Worm (Caenorhabditis elegans): ENCODE results near the gene ctsa-3.2.
"Not testable (repeated sequence)": the region's sequence is repeated elsewhere in the genome, so short reads cannot be mapped to it uniquely, and the experiment has no call there.

DNA sequence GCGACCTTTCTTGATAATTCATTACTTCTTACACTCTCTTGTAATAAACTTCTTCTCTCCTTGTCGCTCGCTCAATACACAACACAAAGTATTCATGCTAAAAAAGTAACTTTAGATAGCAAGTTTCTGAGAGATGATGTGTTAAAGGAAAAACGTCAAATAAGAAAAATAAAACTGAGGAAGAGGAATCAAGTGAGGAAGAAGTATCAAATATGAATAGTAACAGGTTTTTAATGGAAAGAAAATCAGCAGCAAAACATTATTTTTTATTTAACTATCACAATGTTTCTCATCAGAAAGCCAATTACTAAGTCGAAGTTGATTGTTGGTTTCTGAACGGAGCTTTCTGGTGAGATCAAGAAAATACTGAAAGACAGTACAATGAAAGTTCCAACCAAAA lies 8.6 kb upstream of the ctsa-3.2 start, which contains the start of gene chil-1:
- TF ChIP-seq nhr-237 (tag; optimal IDR thresholded peaks at IDR 0.05); unc-62 (GFP tag; optimal IDR thresholded peaks at IDR 0.05 in 1 of 2); unc-62 (tag; optimal IDR thresholded peaks at IDR 0.05); zag-1 (tag; optimal IDR thresholded peaks at IDR 0.05); pha-4 (GFP tag; IDR thresholded peaks at IDR 0.05); pha-4 (tag; optimal IDR thresholded peaks at IDR 0.05); egl-27 (tag; optimal IDR thresholded peaks at IDR 0.05); dpl-1 (GFP tag; optimal IDR thresholded peaks at IDR 0.05): not testable (repeated sequence)
